Worm (Caenorhabditis elegans): ENCODE results near the gene dnj-15.
"Not testable (repeated sequence)": the region's sequence is repeated elsewhere in the genome, so short reads cannot be mapped to it uniquely, and the experiment has no call there.

dnj-15 gene

DNA sequence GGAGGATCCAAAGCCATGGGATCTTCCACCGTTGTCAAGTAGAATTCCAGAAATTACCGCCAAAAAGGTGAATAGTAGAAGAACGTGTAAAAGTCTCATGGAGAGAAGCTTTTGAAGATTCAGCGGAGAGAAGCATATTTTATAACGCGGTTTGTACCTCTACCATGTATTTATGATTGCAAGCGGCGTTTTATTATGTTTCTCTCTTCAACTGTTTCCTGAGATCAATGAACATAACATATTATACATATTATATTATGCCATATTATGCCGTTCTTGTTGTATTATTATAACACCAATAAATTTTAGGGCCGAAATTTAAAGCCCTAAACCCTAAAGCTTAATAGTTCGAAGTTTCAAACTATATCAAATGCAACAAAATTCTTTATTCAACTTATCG, 35.9 kb upstream of the dnj-15 start, which contains the start of gene F49F1.18:
F49F1.18 (minus strand) TSS at position 101 of the 400 bp plus-strand sequence.
- TF ChIP-seq mef-2 (tag; optimal IDR thresholded peaks at IDR 0.05) (no peak), ztf-11 (tag; optimal IDR thresholded peaks at IDR 0.05) (no peak), unc-98 (GFP tag; IDR thresholded peaks at IDR 0.05) (no peak), C34B4.2 (tag; optimal IDR thresholded peaks at IDR 0.05) (no peak), swsn-7 (tag; optimal IDR thresholded peaks at IDR 0.05) (no peak), vab-15 (tag; optimal IDR thresholded peaks at IDR 0.05) (no peak), pax-3 (tag; optimal IDR thresholded peaks at IDR 0.05) (no peak), blmp-1 (tag; optimal IDR thresholded peaks at IDR 0.05) (no peak), zip-4 (GFP tag; optimal IDR thresholded peaks at IDR 0.05) (no peak), hlh-17 (GFP tag; optimal IDR thresholded peaks at IDR 0.05; ENCODE audit: borderline replicate concordance) (no peak), efl-3 (GFP tag; optimal IDR thresholded peaks at IDR 0.05) (no peak), rnt-1 (tag; optimal IDR thresholded peaks at IDR 0.05) (no peak), irx-1 (tag; optimal IDR thresholded peaks at IDR 0.05) (no peak), aha-1 (tag; optimal IDR thresholded peaks at IDR 0.05) (no peak), nhr-11 (tag; optimal IDR thresholded peaks at IDR 0.05) (no peak)

DNA sequence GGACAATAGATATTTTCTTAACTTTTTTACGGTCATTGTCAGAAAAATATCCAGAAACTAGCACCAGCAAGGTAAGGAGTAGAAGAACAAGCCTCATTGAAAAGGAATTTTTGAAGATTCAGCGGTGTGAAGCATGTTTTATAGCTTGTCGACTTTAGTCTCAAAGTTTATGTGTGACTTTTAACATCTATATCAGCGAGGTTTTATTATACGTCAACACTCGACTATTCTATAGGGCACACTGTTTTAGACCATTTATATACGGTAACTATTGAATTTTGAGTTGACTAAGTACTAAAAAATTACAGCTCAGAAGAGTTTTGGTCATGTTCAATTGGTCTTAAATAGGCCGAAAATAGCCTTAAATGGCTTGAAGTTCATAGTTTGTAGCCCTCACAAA, 34.9 kb upstream of the dnj-15 start, which contains the start of gene F49F1.11:
F49F1.11 (minus strand) TSS at position 101 of the 400 bp plus-strand sequence.
- TF ChIP-seq nhr-90 (tag; optimal IDR thresholded peaks at IDR 0.05; ENCODE audit: poor library complexity) = no peak
- no peak for TF ChIP-seq egl-27 (tag; optimal IDR thresholded peaks at IDR 0.05)
- no peak for TF ChIP-seq C34B4.2 (tag; optimal IDR thresholded peaks at IDR 0.05)
- TF ChIP-seq nhr-28 (tag; optimal IDR thresholded peaks at IDR 0.05) = no peak
- TF ChIP-seq skn-1 (tag; optimal IDR thresholded peaks at IDR 0.05) = no peak
- TF ChIP-seq hpl-2 (GFP tag; optimal IDR thresholded peaks at IDR 0.05) = no peak
- no peak for TF ChIP-seq swsn-7 (tag; optimal IDR thresholded peaks at IDR 0.05)
- no peak for TF ChIP-seq mdl-1 (tag; optimal IDR thresholded peaks at IDR 0.05)

DNA sequence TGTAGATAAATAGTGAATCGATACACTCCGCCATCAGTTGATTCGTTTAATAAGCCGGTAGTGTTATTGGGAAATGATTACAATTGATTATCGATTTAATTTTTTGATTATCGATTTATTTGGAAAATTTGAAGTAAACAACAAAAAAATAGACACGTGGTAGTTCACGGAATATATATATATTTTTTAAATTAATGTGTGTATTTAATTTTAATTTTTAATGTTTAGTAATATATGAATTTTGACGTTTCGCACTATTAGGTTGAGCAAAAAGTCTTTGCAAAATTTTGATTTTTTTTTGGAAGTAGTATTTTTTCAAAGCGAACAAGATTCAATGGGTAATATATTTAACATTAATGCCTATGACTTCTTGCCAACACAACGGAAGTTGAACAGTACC, 33.2 kb upstream of the dnj-15 start, which contains the start of gene F49F1.12:
F49F1.12 (minus strand) TSS at position 101 of the 400 bp plus-strand sequence.
- not testable (repeated sequence) for TF ChIP-seq lin-39, nhr-76, dsc-1 (tag; optimal IDR thresholded peaks at IDR 0.05)

DNA sequence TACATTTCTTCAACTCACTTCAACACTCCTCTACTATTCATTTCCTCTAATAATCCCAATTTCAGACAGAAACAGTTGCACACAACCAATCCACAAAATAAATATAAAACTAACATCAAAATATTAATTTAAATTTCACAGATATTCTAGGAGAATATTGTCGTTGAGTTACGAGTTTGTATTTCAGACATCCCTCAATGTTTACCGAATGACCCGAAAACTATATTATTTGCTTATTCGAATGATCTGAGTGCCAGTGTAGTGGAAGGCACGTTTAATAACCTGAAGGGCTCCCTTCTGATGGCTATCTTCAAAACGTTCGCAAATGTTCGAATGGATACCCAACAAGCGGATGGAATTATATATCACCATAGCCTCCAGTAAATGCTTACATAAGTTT, 31.4 kb upstream of the dnj-15 start, which contains the start of gene R07C12.3:
R07C12.3 (plus strand) TSS at position 301 of the 400 bp plus-strand sequence.
- TF ChIP-seq nhr-28 (tag; optimal IDR thresholded peaks at IDR 0.05) = no peak
- no peak for TF ChIP-seq mep-1 (tag; optimal IDR thresholded peaks at IDR 0.05)
- no peak for TF ChIP-seq fkh-10 (GFP tag; optimal IDR thresholded peaks at IDR 0.05)
- TF ChIP-seq sup-37 (GFP tag; optimal IDR thresholded peaks at IDR 0.05) = no peak
- TF ChIP-seq F16B12.6 (tag; optimal IDR thresholded peaks at IDR 0.05) = no peak
- no peak for TF ChIP-seq irx-1 (tag; optimal IDR thresholded peaks at IDR 0.05)
- TF ChIP-seq hpl-2 (GFP tag; optimal IDR thresholded peaks at IDR 0.05) = no peak
- TF ChIP-seq vab-15 (tag; optimal IDR thresholded peaks at IDR 0.05) = no peak
- TF ChIP-seq mab-9 (GFP tag; IDR thresholded peaks at IDR 0.05) = no peak
- no peak for TF ChIP-seq ces-1 (GFP tag; optimal IDR thresholded peaks at IDR 0.05)
- TF ChIP-seq pag-3 (tag; optimal IDR thresholded peaks at IDR 0.05; ENCODE audit: borderline replicate concordance, insufficient read depth) = no peak
- TF ChIP-seq fkh-8 (tag; optimal IDR thresholded peaks at IDR 0.05) = no peak
- TF ChIP-seq lin-14 (GFP tag; optimal IDR thresholded peaks at IDR 0.05) = no peak
- TF ChIP-seq tbx-2 (tag; optimal IDR thresholded peaks at IDR 0.05) = no peak
- TF ChIP-seq rnt-1 (tag; optimal IDR thresholded peaks at IDR 0.05) = no peak
- TF ChIP-seq mef-2 (tag; optimal IDR thresholded peaks at IDR 0.05) = no peak
- TF ChIP-seq unc-98 (GFP tag; IDR thresholded peaks at IDR 0.05) = no peak
- TF ChIP-seq elt-2 (tag; optimal IDR thresholded peaks at IDR 0.05) = no peak
